Worm (Caenorhabditis elegans): ENCODE results near the gene bath-36.

DNA sequence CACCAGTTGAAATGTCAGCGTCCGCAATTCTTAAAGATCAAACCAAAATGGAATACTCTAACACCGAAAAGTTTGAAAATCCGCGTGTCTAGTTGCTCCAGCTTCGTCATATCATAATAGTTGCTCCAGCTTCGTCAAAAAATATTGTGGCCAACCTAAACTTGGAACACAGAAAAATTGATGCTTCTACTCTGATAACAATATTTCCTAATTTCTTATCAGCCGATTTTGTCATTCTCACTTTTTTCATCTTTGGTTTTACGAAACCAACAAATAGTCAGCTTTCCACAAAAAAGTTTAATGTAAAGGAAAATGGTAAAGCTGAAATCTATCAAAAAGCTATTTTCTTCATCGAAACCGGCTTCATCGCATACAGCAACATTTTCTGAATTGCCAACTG is 5.3 kb upstream of the bath-36 start, which contains the start of gene fbxa-84:
- TF ChIP-seq scrt-1 (GFP tag; IDR thresholded peaks at IDR 0.05) (no peak), F13C5.2 (tag; optimal IDR thresholded peaks at IDR 0.05) (no peak), flt-1 (GFP tag; IDR thresholded peaks at IDR 0.05) (no peak)
